Worm (Caenorhabditis elegans) whole organism, midembryonic: ENCODE data around the gene fbxb-98.

Source experiments
- T22C8.4 ChIP-seq: fragments of 200-800 bp; sonication (Bioruptor generic); IDR thresholded peaks from 2 replicates; pipeline ENCODE4 v1.3.6; 2022; ENCODE audit warnings: missing genetic modification characterization, missing compliant biosample characterization
- cog-1 ChIP-seq: sonication (generic microtip); optimal IDR thresholded peaks from 2 replicates; lab custom pipeline; 2016; ENCODE audit warnings: missing genetic modification characterization, missing compliant biosample characterization
- flt-1 ChIP-seq: fragments of 200-800 bp; sonication (Bioruptor generic); IDR thresholded peaks from 2 replicates; pipeline ENCODE4 v1.3.6; 2022; ENCODE audit warnings: missing genetic modification characterization, missing compliant biosample characterization
- klf-2 ChIP-seq: fragments of 200-800 bp; sonication (Bioruptor generic); conservative IDR thresholded peaks from 2 replicates; pipeline ENCODE4 v1.3.6; 2022; ENCODE audit warnings: missing genetic modification reagents, missing genetic modification characterization, missing compliant biosample characterization
- med-1 ChIP-seq: sonication (generic microtip); optimal IDR thresholded peaks from 2 replicates; lab custom pipeline; 2017; ENCODE audit warnings: missing genetic modification characterization, mild to moderate bottlenecking, missing compliant biosample characterization, antibody characterized with exemption, missing genetic modification reagents; ENCODE audit not compliant: insufficient read depth
- ref-1 ChIP-seq: fragments of 200-800 bp; sonication (Bioruptor generic); conservative IDR thresholded peaks from 2 replicates; pipeline ENCODE4 v1.3.6; 2022; ENCODE audit warnings: missing genetic modification reagents, missing genetic modification characterization, missing compliant biosample characterization
- tab-1 ChIP-seq: fragments of 200-800 bp; sonication (Bioruptor generic); IDR thresholded peaks from 2 replicates; pipeline ENCODE4 v1.3.6; 2022; ENCODE audit warnings: missing genetic modification characterization, missing compliant biosample characterization
- ztf-23 ChIP-seq: fragments of 200-800 bp; sonication (Bioruptor generic); IDR thresholded peaks from 2 replicates; pipeline ENCODE4 v1.3.6; 2022; ENCODE audit warnings: missing genetic modification reagents, missing genetic modification characterization, missing compliant biosample characterization
- ztf-29 ChIP-seq: fragments of 200-800 bp; sonication (Bioruptor generic); IDR thresholded peaks from 2 replicates; pipeline ENCODE4 v1.3.6; 2022; ENCODE audit warnings: missing genetic modification reagents, missing genetic modification characterization, missing compliant biosample characterization

The fbxb-98 gene

ce11 chrII:1890682-1891081 lies 28.2 kb downstream of the fbxb-98 start, which contains the start of gene math-9:
math-9 (minus strand) TSS chrII:1890782.
- TF ChIP-seq cog-1 (tag; lab: Kevin White, UChicago) (no peak), ztf-29 (GFP tag; lab: Robert Waterston, UW) (no peak), flt-1 (GFP tag; lab: Robert Waterston, UW) (no peak), tab-1 (GFP tag; lab: Robert Waterston, UW) (no peak), T22C8.4 (GFP tag; lab: Robert Waterston, UW) (no peak), med-1 (GFP tag; lab: Kevin White, UChicago) (no peak), ref-1 (no peak), klf-2 (GFP tag; lab: Robert Waterston, UW) (no peak)

ce11 chrII:1893912-1894311 lies 31.5 kb downstream of the fbxb-98 start, which contains the start of gene C16C4.1:
C16C4.1 (plus strand) TSS chrII:1894212.
- TF ChIP-seq ref-1 (no peak), ztf-23 (no peak), T22C8.4 (GFP tag; lab: Robert Waterston, UW) (no peak), ztf-29 (GFP tag; lab: Robert Waterston, UW) (no peak)

- TF ChIP-seq ztf-29 (GFP tag; lab: Robert Waterston, UW), result no peak
- no peak for TF ChIP-seq med-1 (GFP tag; lab: Kevin White, UChicago)
- no peak for TF ChIP-seq ztf-23
- no peak for TF ChIP-seq flt-1 (GFP tag; lab: Robert Waterston, UW)
- TF ChIP-seq tab-1 (GFP tag; lab: Robert Waterston, UW), result no peak
- no peak for TF ChIP-seq ref-1
- TF ChIP-seq cog-1 (tag; lab: Kevin White, UChicago), result no peak
- TF ChIP-seq T22C8.4 (GFP tag; lab: Robert Waterston, UW), result no peak
Measured at ce11 chrII:1895278-1895677, 32.8 kb downstream of the fbxb-98 start, which contains the start of gene C46F9.5. C46F9.5 (plus strand) TSS chrII:1895578.

- no peak for TF ChIP-seq ref-1
- no peak for TF ChIP-seq tab-1 (GFP tag; lab: Robert Waterston, UW)
Measured at ce11 chrII:1895762-1896161, 33.3 kb downstream of the fbxb-98 start, which contains the start of gene math-25. math-25 (plus strand) TSS chrII:1896062.

- TF ChIP-seq cog-1 (tag; lab: Kevin White, UChicago) (no peak), klf-2 (GFP tag; lab: Robert Waterston, UW) (no peak), ref-1 (no peak), T22C8.4 (GFP tag; lab: Robert Waterston, UW) (no peak), tab-1 (GFP tag; lab: Robert Waterston, UW) (no peak), ztf-29 (GFP tag; lab: Robert Waterston, UW) (no peak), flt-1 (GFP tag; lab: Robert Waterston, UW) (no peak), med-1 (GFP tag; lab: Kevin White, UChicago) (no peak)
Measured at ce11 chrII:1897936-1898335, 35.5 kb downstream of the fbxb-98 start, which contains the start of gene C46F9.6. C46F9.6 (plus strand) TSS chrII:1898236.

- TF ChIP-seq T22C8.4 (GFP tag; lab: Robert Waterston, UW), result no peak
- no peak for TF ChIP-seq ztf-29 (GFP tag; lab: Robert Waterston, UW)
- no peak for TF ChIP-seq ref-1
- no peak for TF ChIP-seq klf-2 (GFP tag; lab: Robert Waterston, UW)
- TF ChIP-seq cog-1 (tag; lab: Kevin White, UChicago), result no peak
- no peak for TF ChIP-seq flt-1 (GFP tag; lab: Robert Waterston, UW)
- no peak for TF ChIP-seq tab-1 (GFP tag; lab: Robert Waterston, UW)
- TF ChIP-seq ztf-23, result no peak
- no peak for TF ChIP-seq med-1 (GFP tag; lab: Kevin White, UChicago)
Measured at ce11 chrII:1899934-1900333, 37.5 kb downstream of the fbxb-98 start, which contains the start of gene math-24. math-24 (plus strand) TSS chrII:1900234.

- TF ChIP-seq ref-1, result no peak
- TF ChIP-seq klf-2 (GFP tag; lab: Robert Waterston, UW), result no peak
- no peak for TF ChIP-seq tab-1 (GFP tag; lab: Robert Waterston, UW)
- TF ChIP-seq med-1 (GFP tag; lab: Kevin White, UChicago), result no peak
- no peak for TF ChIP-seq ztf-29 (GFP tag; lab: Robert Waterston, UW)
- no peak for TF ChIP-seq ztf-23
- TF ChIP-seq cog-1 (tag; lab: Kevin White, UChicago), result no peak
- no peak for TF ChIP-seq T22C8.4 (GFP tag; lab: Robert Waterston, UW)
- TF ChIP-seq flt-1 (GFP tag; lab: Robert Waterston, UW), result no peak
Measured at ce11 chrII:1901981-1902380, 39.5 kb downstream of the fbxb-98 start, which contains the start of gene math-23. math-23 (plus strand) TSS chrII:1902281.

ce11 chrII:1905104-1905503 lies 42.7 kb downstream of the fbxb-98 start, which contains the start of gene math-22:
math-22 (plus strand) TSS chrII:1905404.
- no peak for TF ChIP-seq klf-2 (GFP tag; lab: Robert Waterston, UW)
- TF ChIP-seq T22C8.4 (GFP tag; lab: Robert Waterston, UW), result no peak
- TF ChIP-seq med-1 (GFP tag; lab: Kevin White, UChicago), result no peak
- no peak for TF ChIP-seq ztf-29 (GFP tag; lab: Robert Waterston, UW)
- TF ChIP-seq cog-1 (tag; lab: Kevin White, UChicago), result no peak
- TF ChIP-seq tab-1 (GFP tag; lab: Robert Waterston, UW), result no peak
- no peak for TF ChIP-seq flt-1 (GFP tag; lab: Robert Waterston, UW)
- no peak for TF ChIP-seq ztf-23
- TF ChIP-seq ref-1, result no peak

- TF ChIP-seq klf-2 (GFP tag; lab: Robert Waterston, UW) (no peak), cog-1 (tag; lab: Kevin White, UChicago) (no peak), ref-1 (no peak), ztf-29 (GFP tag; lab: Robert Waterston, UW) (no peak), T22C8.4 (GFP tag; lab: Robert Waterston, UW) (no peak), flt-1 (GFP tag; lab: Robert Waterston, UW) (no peak), ztf-23 (no peak), med-1 (GFP tag; lab: Kevin White, UChicago) (no peak), tab-1 (GFP tag; lab: Robert Waterston, UW) (no peak)
Measured at ce11 chrII:1912741-1913140, 50.3 kb downstream of the fbxb-98 start, which contains the start of gene math-31. math-31 (minus strand) TSS chrII:1912841.
